Worm (Caenorhabditis elegans) whole organism, L4/young adult: Measurements from ENCODE around the gene M05D6.2.

Experiments
- W03F9.2 ChIP-seq: fragments of 150-350 bp; optimal IDR thresholded peaks from 2 replicates; lab custom pipeline; 2014; ENCODE audit warnings: missing biosample characterization, missing genetic modification characterization
- dao-5 ChIP-seq: sonication (generic microtip); optimal IDR thresholded peaks from 2 replicates; lab custom pipeline; 2016; ENCODE audit warnings: missing genotype, missing genetic modification characterization, moderate library complexity, missing compliant biosample characterization

DNA sequence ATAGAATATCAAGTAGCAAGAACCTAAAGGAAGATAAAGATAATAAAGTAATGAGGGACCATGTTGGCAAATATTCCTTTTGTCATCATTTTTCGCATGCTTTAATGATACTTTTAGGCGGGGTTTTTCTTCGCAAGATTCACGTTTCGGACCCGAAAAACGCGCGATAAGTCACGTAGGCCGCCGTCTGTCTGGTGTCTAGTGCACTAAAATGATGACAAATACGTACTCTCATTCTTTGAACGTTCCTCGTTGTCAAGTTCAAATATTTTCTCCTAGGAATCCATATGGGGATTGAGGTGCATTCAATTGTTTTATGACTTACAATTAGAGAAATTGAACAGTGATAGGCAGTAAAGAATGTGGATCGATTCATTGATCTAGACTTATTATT is 15.9 kb downstream of the M05D6.2 start, which contains the start of gene taap-1:
- no peak for TF ChIP-seq dao-5 (tag; lab: Kevin White, UChicago)
- no peak for TF ChIP-seq W03F9.2 (tag; lab: Kevin White, UChicago)
